Worm (Caenorhabditis elegans): ENCODE data around the gene fem-3.

- no peak for TF ChIP-seq elt-3 (tag; optimal IDR thresholded peaks at IDR 0.05)
- no peak for TF ChIP-seq ces-1 (GFP tag; optimal IDR thresholded peaks at IDR 0.05)
- no peak for TF ChIP-seq elt-1 (tag; optimal IDR thresholded peaks at IDR 0.05; ENCODE audit: borderline replicate concordance, insufficient read depth)
- no peak for TF ChIP-seq flh-1 (GFP tag; optimal IDR thresholded peaks at IDR 0.05)
- no peak for TF ChIP-seq nhr-237 (tag; optimal IDR thresholded peaks at IDR 0.05)
- no peak for TF ChIP-seq M03D4.4 (tag; optimal IDR thresholded peaks at IDR 0.05)
Observed at ce11 chrIV:9093932-9094331, 10.8 kb upstream of the fem-3 start, which contains the start of gene lpl-1.

Data from whole organism, mixed stage, embryonic.